Fruit fly (Drosophila melanogaster): ENCODE results near the gene HP4.

DNA sequence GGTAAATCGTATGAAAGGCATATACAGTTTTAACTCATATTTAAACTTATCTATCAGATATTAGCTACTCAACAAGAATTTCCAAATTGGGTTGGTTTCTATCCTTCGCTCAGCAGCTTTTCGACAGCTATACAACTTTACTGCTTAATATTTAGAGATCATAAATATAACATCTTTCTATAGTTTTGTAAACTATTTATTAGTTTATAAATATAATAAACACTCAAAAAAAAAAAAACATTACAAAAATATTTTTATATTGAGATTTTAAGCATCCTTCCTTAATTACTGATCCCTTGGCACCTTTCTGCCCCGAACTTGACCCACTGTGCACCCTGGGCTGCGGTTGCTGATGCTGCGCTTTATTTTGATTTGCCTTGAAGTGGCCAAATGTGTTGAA lies 23.0 kb downstream of the HP4 start:
- TF ChIP-seq inv (GFP tag; IDR thresholded peaks at IDR 0.05; ENCODE audit: partially characterized antibody) (no peak), fru (optimal IDR thresholded peaks at IDR 0.05) (no peak), ro (GFP tag; IDR thresholded peaks at IDR 0.05) (no peak), ac (GFP tag; optimal IDR thresholded peaks at IDR 0.05) (no peak), CG10267 (tag; optimal IDR thresholded peaks at IDR 0.05) (peak; percentile 37), Doc3 (GFP tag; IDR thresholded peaks at IDR 0.05; ENCODE audit: partially characterized antibody) (no peak), hb (GFP tag; IDR thresholded peaks at IDR 0.05; ENCODE audit: partially characterized antibody) (no peak), CG15601 (tag; optimal IDR thresholded peaks at IDR 0.05) (no peak), zfh2 (GFP tag; optimal IDR thresholded peaks at IDR 0.05) (no peak), CG12744 (GFP tag; optimal IDR thresholded peaks at IDR 0.05) (no peak), D19B (GFP tag; optimal IDR thresholded peaks at IDR 0.05) (no peak), pita (GFP tag; optimal IDR thresholded peaks at IDR 0.05) (no peak), fd3F (GFP tag; optimal IDR thresholded peaks at IDR 0.05) (no peak)

Measured in whole organism, embryonic.